Worm (Caenorhabditis elegans): ENCODE measurements around the gene K10G9.2.

Gene K10G9.2

ce11 chrIII:10285623-10286022 is at the start of gene K10G9.2:
Gene K10G9.2 (plus strand): TSS chrIII:10285923.
- TF ChIP-seq T22C8.4 (GFP tag; IDR thresholded peaks at IDR 0.05) (no peak), cog-1 (tag; optimal IDR thresholded peaks at IDR 0.05) (no peak)

- TF ChIP-seq tab-1 (GFP tag; IDR thresholded peaks at IDR 0.05) (no peak), med-1 (GFP tag; optimal IDR thresholded peaks at IDR 0.05; ENCODE audit: insufficient read depth) (no peak), cog-1 (tag; optimal IDR thresholded peaks at IDR 0.05) (no peak), flt-1 (GFP tag; IDR thresholded peaks at IDR 0.05) (no peak), klf-2 (GFP tag; conservative IDR thresholded peaks at IDR 0.05) (no peak), ztf-29 (GFP tag; IDR thresholded peaks at IDR 0.05) (no peak), ref-1 (GFP tag; conservative IDR thresholded peaks at IDR 0.05) (no peak), ztf-23 (GFP tag; IDR thresholded peaks at IDR 0.05) (no peak), T22C8.4 (GFP tag; IDR thresholded peaks at IDR 0.05) (no peak)
Measured at ce11 chrIII:10236291-10236871, 49.3 kb upstream of the K10G9.2 start.

- no peak for TF ChIP-seq flt-1 (GFP tag; IDR thresholded peaks at IDR 0.05)
- TF ChIP-seq ztf-29 (GFP tag; IDR thresholded peaks at IDR 0.05) = no peak
- TF ChIP-seq med-1 (GFP tag; optimal IDR thresholded peaks at IDR 0.05; ENCODE audit: insufficient read depth) = no peak
- no peak for TF ChIP-seq klf-2 (GFP tag; conservative IDR thresholded peaks at IDR 0.05)
- TF ChIP-seq cog-1 (tag; optimal IDR thresholded peaks at IDR 0.05) = no peak
- no peak for TF ChIP-seq T22C8.4 (GFP tag; IDR thresholded peaks at IDR 0.05)
- no peak for TF ChIP-seq ztf-23 (GFP tag; IDR thresholded peaks at IDR 0.05)
- no peak for TF ChIP-seq ref-1 (GFP tag; conservative IDR thresholded peaks at IDR 0.05)
- no peak for TF ChIP-seq tab-1 (GFP tag; IDR thresholded peaks at IDR 0.05)
Measured at ce11 chrIII:10238448-10239154, 47.1 kb upstream of the K10G9.2 start, which contains the start of gene Y70G10A.3. Gene Y70G10A.3 (plus strand): TSS chrIII:10239104.

DNA sequence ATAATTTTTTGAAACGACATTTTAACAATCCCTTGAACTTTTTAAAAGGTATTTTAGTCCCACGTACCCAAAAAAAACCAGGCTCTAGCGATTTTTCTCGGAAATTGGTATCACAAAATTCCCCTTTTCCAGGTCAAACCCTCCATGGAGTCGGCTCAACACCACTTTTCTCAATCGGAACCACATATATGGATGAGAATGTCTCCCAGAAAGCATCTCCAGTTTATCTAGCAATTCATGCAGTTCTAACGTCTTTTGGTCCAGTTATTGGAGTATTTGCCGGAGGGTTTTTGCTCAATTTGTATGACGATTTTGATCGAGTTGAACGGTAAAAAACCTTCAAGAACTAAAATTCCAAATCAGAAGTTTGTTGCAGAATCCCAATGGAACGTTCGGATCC is 45.6 kb upstream of the K10G9.2 start:
- no peak for TF ChIP-seq ref-1 (GFP tag; conservative IDR thresholded peaks at IDR 0.05)
- TF ChIP-seq cog-1 (tag; optimal IDR thresholded peaks at IDR 0.05) = no peak
- no peak for TF ChIP-seq ztf-23 (GFP tag; IDR thresholded peaks at IDR 0.05)
- no peak for TF ChIP-seq med-1 (GFP tag; optimal IDR thresholded peaks at IDR 0.05; ENCODE audit: insufficient read depth)
- TF ChIP-seq T22C8.4 (GFP tag; IDR thresholded peaks at IDR 0.05) = no peak
- no peak for TF ChIP-seq ztf-29 (GFP tag; IDR thresholded peaks at IDR 0.05)
- no peak for TF ChIP-seq klf-2 (GFP tag; conservative IDR thresholded peaks at IDR 0.05)
- TF ChIP-seq flt-1 (GFP tag; IDR thresholded peaks at IDR 0.05) = no peak
- TF ChIP-seq tab-1 (GFP tag; IDR thresholded peaks at IDR 0.05) = no peak

DNA sequence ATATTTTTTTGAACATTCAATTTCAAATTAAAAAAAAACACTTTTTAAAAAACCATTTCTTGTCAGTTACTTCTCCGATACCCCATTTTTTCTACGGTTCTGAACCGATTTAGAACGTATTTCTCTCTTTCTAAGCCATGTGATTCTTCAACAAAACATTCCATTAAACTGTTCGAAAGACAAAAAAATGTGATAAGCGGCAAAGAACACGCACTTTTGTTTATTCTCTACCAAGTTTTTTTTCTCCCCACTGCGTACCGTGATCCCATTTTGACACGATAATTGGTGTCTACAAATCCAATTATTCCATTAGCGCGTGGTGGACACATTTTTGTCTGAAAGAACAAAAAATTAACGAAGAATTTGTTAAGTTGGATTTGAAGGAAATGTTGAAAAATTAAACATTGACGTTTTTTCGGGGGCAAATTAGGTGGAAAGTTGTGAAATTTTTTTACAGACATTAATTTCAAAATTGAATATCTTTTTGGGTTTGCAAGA is 44.3 kb upstream of the K10G9.2 start:
- no peak for TF ChIP-seq cog-1 (tag; optimal IDR thresholded peaks at IDR 0.05)

ce11 chrIII:10244013-10244412 is 41.7 kb upstream of the K10G9.2 start:
- TF ChIP-seq ztf-23 (GFP tag; IDR thresholded peaks at IDR 0.05) = no peak
- no peak for TF ChIP-seq flt-1 (GFP tag; IDR thresholded peaks at IDR 0.05)
- TF ChIP-seq klf-2 (GFP tag; conservative IDR thresholded peaks at IDR 0.05) = no peak
- no peak for TF ChIP-seq med-1 (GFP tag; optimal IDR thresholded peaks at IDR 0.05; ENCODE audit: insufficient read depth)
- no peak for TF ChIP-seq ref-1 (GFP tag; conservative IDR thresholded peaks at IDR 0.05)
- TF ChIP-seq cog-1 (tag; optimal IDR thresholded peaks at IDR 0.05) = no peak
- TF ChIP-seq tab-1 (GFP tag; IDR thresholded peaks at IDR 0.05) = no peak
- no peak for TF ChIP-seq T22C8.4 (GFP tag; IDR thresholded peaks at IDR 0.05)
- TF ChIP-seq ztf-29 (GFP tag; IDR thresholded peaks at IDR 0.05) = no peak

ce11 chrIII:10248441-10249137 is 37.1 kb upstream of the K10G9.2 start, which contains the start of the genes div-1 and cor-1:
Gene div-1 (minus strand): TSS chrIII:10248559.
Gene cor-1 (plus strand): TSS chrIII:10249111.
- 0 out of 2 replicates have a peak, but pooled peaks have one; percentile 8 for TF ChIP-seq ref-1 (GFP tag; conservative IDR thresholded peaks at IDR 0.05)
- TF ChIP-seq flt-1 (GFP tag; IDR thresholded peaks at IDR 0.05) = no peak

DNA sequence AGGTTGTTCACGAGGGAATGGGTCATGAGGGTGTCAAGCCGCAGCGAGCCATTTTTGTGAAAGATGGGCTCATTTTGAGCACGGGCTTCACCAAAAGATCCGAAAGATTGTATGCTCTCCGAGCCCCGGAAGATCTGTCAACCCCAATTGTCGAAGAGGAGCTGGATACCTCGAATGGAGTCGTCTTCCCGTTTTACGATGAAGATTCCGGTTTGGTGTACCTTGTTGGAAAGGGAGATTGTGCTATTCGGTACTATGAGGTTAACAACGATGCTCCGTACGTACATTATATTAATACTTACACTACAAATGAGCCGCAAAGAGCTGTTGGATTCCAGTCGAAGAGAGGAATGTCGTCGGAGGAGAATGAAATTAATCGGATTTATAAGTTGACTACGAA is 34.6 kb upstream of the K10G9.2 start:
- TF ChIP-seq tab-1 (GFP tag; IDR thresholded peaks at IDR 0.05) = no peak
- no peak for TF ChIP-seq med-1 (GFP tag; optimal IDR thresholded peaks at IDR 0.05; ENCODE audit: insufficient read depth)
- no peak for TF ChIP-seq ztf-23 (GFP tag; IDR thresholded peaks at IDR 0.05)
- no peak for TF ChIP-seq flt-1 (GFP tag; IDR thresholded peaks at IDR 0.05)
- TF ChIP-seq T22C8.4 (GFP tag; IDR thresholded peaks at IDR 0.05) = no peak
- TF ChIP-seq ref-1 (GFP tag; conservative IDR thresholded peaks at IDR 0.05) = no peak
- no peak for TF ChIP-seq ztf-29 (GFP tag; IDR thresholded peaks at IDR 0.05)
- no peak for TF ChIP-seq klf-2 (GFP tag; conservative IDR thresholded peaks at IDR 0.05)
- TF ChIP-seq cog-1 (tag; optimal IDR thresholded peaks at IDR 0.05) = no peak

DNA sequence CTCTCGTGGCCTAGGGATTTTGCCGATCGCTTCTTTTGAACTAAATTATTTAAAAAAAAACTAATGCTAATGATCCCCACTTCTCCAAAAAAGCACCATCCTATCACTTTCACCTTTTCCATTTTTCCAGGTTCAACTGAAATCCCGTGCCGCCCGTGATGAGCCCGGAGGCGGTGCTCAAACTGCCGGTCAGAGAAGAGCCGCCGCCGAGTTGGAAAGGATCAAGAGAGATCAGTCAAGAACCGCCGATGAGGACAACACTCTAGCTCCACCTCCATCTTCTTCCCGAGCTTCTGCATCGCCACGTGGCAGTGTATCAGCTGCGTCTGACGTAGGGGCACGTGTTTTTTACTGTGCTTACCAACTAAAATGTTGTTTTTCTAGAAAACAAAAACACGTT is 32.4 kb upstream of the K10G9.2 start:
- TF ChIP-seq ztf-29 (GFP tag; IDR thresholded peaks at IDR 0.05) (no peak), T22C8.4 (GFP tag; IDR thresholded peaks at IDR 0.05) (no peak), ref-1 (GFP tag; conservative IDR thresholded peaks at IDR 0.05) (no peak), med-1 (GFP tag; optimal IDR thresholded peaks at IDR 0.05; ENCODE audit: insufficient read depth) (no peak), cog-1 (tag; optimal IDR thresholded peaks at IDR 0.05) (no peak), klf-2 (GFP tag; conservative IDR thresholded peaks at IDR 0.05) (no peak), tab-1 (GFP tag; IDR thresholded peaks at IDR 0.05) (no peak), ztf-23 (GFP tag; IDR thresholded peaks at IDR 0.05) (no peak), flt-1 (GFP tag; IDR thresholded peaks at IDR 0.05) (no peak)
